Worm (Caenorhabditis elegans) whole organism, L3 larva: ENCODE results near the gene F46B3.9.

ENCODE experiments used
- R02D3.7 ChIP-seq: fragments of 150-350 bp; optimal IDR thresholded peaks from 2 replicates; lab custom pipeline; 2014; ENCODE audit warnings: missing biosample characterization, missing genetic modification characterization
- ZK546.5 ChIP-seq: sonication (generic microtip); optimal IDR thresholded peaks from 2 replicates; lab custom pipeline; 2017; ENCODE audit warnings: missing biosample characterization, missing genetic modification characterization
- aly-2 ChIP-seq: fragments of 150-350 bp; optimal IDR thresholded peaks from 2 replicates; lab custom pipeline; 2014; ENCODE audit warnings: missing biosample characterization, missing genetic modification characterization
- ceh-16 ChIP-seq: sonication (generic microtip); optimal IDR thresholded peaks from 2 replicates; lab custom pipeline; 2017; ENCODE audit warnings: missing biosample characterization, missing genetic modification characterization
- ceh-28 ChIP-seq: fragments of 150-350 bp; optimal IDR thresholded peaks from 2 replicates; lab custom pipeline; 2014; ENCODE audit warnings: missing biosample characterization, missing genetic modification reagents, missing genetic modification characterization
- ceh-82 ChIP-seq: fragments of 150-350 bp; optimal IDR thresholded peaks from 2 replicates; lab custom pipeline; 2014; ENCODE audit warnings: missing biosample characterization, missing genetic modification characterization
- ceh-9 ChIP-seq: sonication (generic microtip); optimal IDR thresholded peaks from 2 replicates; lab custom pipeline; 2018; ENCODE audit warnings: missing biosample characterization, missing genetic modification characterization
- egl-27 ChIP-seq: sonication (generic microtip); optimal IDR thresholded peaks from 4 replicates; lab custom pipeline; 2017; ENCODE audit warnings: missing biosample characterization, missing genetic modification reagents, missing genetic modification characterization
- elt-1 ChIP-seq: fragments of 150-350 bp; optimal IDR thresholded peaks from 2 replicates; lab custom pipeline; 2014; ENCODE audit warnings: missing biosample characterization, missing genetic modification characterization
- eor-1 ChIP-seq, 2 experiments: fragments of 150-350 bp; optimal IDR thresholded peaks; 2 replicates each; lab custom pipeline; 2014 to 2018; ENCODE audit warnings: missing biosample characterization in 2 of 2, missing genetic modification characterization in 2 of 2
- fkh-10 ChIP-seq: sonication (generic microtip); optimal IDR thresholded peaks from 2 replicates; lab custom pipeline; 2017; ENCODE audit warnings: missing biosample characterization, missing genetic modification reagents, missing genetic modification characterization
- fkh-2 ChIP-seq: fragments of 150-350 bp; optimal IDR thresholded peaks from 2 replicates; lab custom pipeline; 2014; ENCODE audit warnings: missing biosample characterization, missing genetic modification reagents, missing genetic modification characterization
- fos-1 ChIP-seq: fragments of 150-350 bp; optimal IDR thresholded peaks from 2 replicates; lab custom pipeline; 2014; ENCODE audit warnings: missing biosample characterization, missing genetic modification characterization
- hmg-11 ChIP-seq: sonication (generic microtip); optimal IDR thresholded peaks from 2 replicates; lab custom pipeline; 2016; ENCODE audit warnings: missing genetic modification characterization, missing compliant biosample characterization
- jun-1 ChIP-seq: fragments of 150-350 bp; optimal IDR thresholded peaks from 2 replicates; lab custom pipeline; 2014; ENCODE audit warnings: missing biosample characterization, missing genetic modification reagents, missing genetic modification characterization
- lin-15B ChIP-seq: fragments of 150-350 bp; optimal IDR thresholded peaks from 2 replicates; lab custom pipeline; 2014; ENCODE audit warnings: missing biosample characterization, missing genetic modification characterization
- mml-1 ChIP-seq: fragments of 150-350 bp; sonication (generic microtip); optimal IDR thresholded peaks from 3 replicates; lab custom pipeline; 2014; ENCODE audit warnings: missing biosample characterization, missing genetic modification characterization
- nfya-1 ChIP-seq: sonication (generic microtip); optimal IDR thresholded peaks from 2 replicates; lab custom pipeline; 2017; ENCODE audit warnings: missing genetic modification characterization, mild to moderate bottlenecking, missing compliant biosample characterization, antibody characterized with exemption, moderate library complexity; ENCODE audit not compliant: insufficient read depth
- nhr-11 ChIP-seq: fragments of 150-350 bp; optimal IDR thresholded peaks from 2 replicates; lab custom pipeline; 2014; ENCODE audit warnings: missing biosample characterization, missing genetic modification characterization
- nhr-23 ChIP-seq: fragments of 150-350 bp; optimal IDR thresholded peaks from 2 replicates; lab custom pipeline; 2014; ENCODE audit warnings: missing biosample characterization, missing genetic modification reagents, missing genetic modification characterization
- nhr-237 ChIP-seq: fragments of 150-350 bp; optimal IDR thresholded peaks from 2 replicates; lab custom pipeline; 2014; ENCODE audit warnings: missing biosample characterization, missing genetic modification characterization
- nhr-25 ChIP-seq: sonication (generic microtip); optimal IDR thresholded peaks from 2 replicates; lab custom pipeline; 2017; ENCODE audit warnings: missing biosample characterization, missing genetic modification characterization
- nhr-43 ChIP-seq: sonication (generic microtip); optimal IDR thresholded peaks from 2 replicates; lab custom pipeline; 2016; ENCODE audit warnings: mild to moderate bottlenecking, missing genetic modification characterization, missing compliant biosample characterization; ENCODE audit not compliant: poor library complexity, severe bottlenecking
- nhr-67 ChIP-seq: fragments of 150-350 bp; optimal IDR thresholded peaks from 2 replicates; lab custom pipeline; 2014; ENCODE audit warnings: missing biosample characterization, missing genetic modification characterization
- nhr-76 ChIP-seq: fragments of 150-350 bp; sonication (generic microtip); optimal IDR thresholded peaks from 5 replicates; lab custom pipeline; 2014; ENCODE audit warnings: missing biosample characterization, missing genetic modification characterization
- nhr-77 ChIP-seq: fragments of 150-350 bp; optimal IDR thresholded peaks from 2 replicates; lab custom pipeline; 2014; ENCODE audit warnings: missing biosample characterization, missing genetic modification characterization
- pha-4 ChIP-seq: fragments of 150-350 bp; optimal IDR thresholded peaks from 2 replicates; lab custom pipeline; 2014; ENCODE audit warnings: missing biosample characterization, missing genetic modification reagents, missing genetic modification characterization
- pqm-1 ChIP-seq: fragments of 150-350 bp; optimal IDR thresholded peaks from 2 replicates; lab custom pipeline; 2017; ENCODE audit warnings: missing biosample characterization, missing genetic modification characterization, inconsistent platforms
- sea-2 ChIP-seq: fragments of 150-350 bp; sonication (generic microtip); optimal IDR thresholded peaks from 4 replicates; lab custom pipeline; 2014; ENCODE audit warnings: missing biosample characterization, missing genetic modification reagents, missing genetic modification characterization
- skn-1 ChIP-seq: fragments of 150-350 bp; optimal IDR thresholded peaks from 2 replicates; lab custom pipeline; 2014; ENCODE audit warnings: missing biosample characterization, missing genetic modification characterization
- tbx-2 ChIP-seq: sonication (generic microtip); optimal IDR thresholded peaks from 2 replicates; lab custom pipeline; 2016; ENCODE audit warnings: mild to moderate bottlenecking, missing genetic modification characterization, missing compliant biosample characterization
- unc-39 ChIP-seq: sonication (generic microtip); optimal IDR thresholded peaks from 4 replicates; lab custom pipeline; 2017; ENCODE audit warnings: missing biosample characterization, missing genetic modification characterization
- unc-62 ChIP-seq: fragments of 150-350 bp; sonication (generic microtip); optimal IDR thresholded peaks from 4 replicates; lab custom pipeline; 2014; ENCODE audit warnings: missing biosample characterization, missing genetic modification reagents, missing genetic modification characterization
- zag-1 ChIP-seq: fragments of 150-350 bp; optimal IDR thresholded peaks from 2 replicates; lab custom pipeline; 2014; ENCODE audit warnings: missing biosample characterization, missing genetic modification characterization
- ztf-11 ChIP-seq: fragments of 150-350 bp; optimal IDR thresholded peaks from 2 replicates; lab custom pipeline; 2014; ENCODE audit warnings: missing biosample characterization, missing genetic modification characterization
- ztf-4 ChIP-seq: fragments of 150-350 bp; optimal IDR thresholded peaks from 2 replicates; lab custom pipeline; 2014; ENCODE audit warnings: missing biosample characterization, missing genetic modification characterization

F46B3.9 gene

ce11 chrV:20636855-20637254 is 10.9 kb upstream of the F46B3.9 start, which contains the start of gene ttr-13:
ttr-13 (minus strand) TSS chrV:20636955.
- TF ChIP-seq elt-1 (tag; lab: Kevin White, UChicago) (no peak), nhr-77 (tag; lab: Kevin White, UChicago) (no peak), ztf-11 (tag; lab: Kevin White, UChicago) (no peak), fos-1 (tag; lab: Kevin White, UChicago) (no peak), ceh-28 (tag; lab: Kevin White, UChicago) (no peak), aly-2 (tag; lab: Kevin White, UChicago) (no peak), unc-62 (GFP tag; lab: Kevin White, UChicago) (no peak), unc-39 (no peak), nhr-237 (tag; lab: Kevin White, UChicago) (no peak), ZK546.5 (tag; lab: Kevin White, UChicago) (no peak)

ce11 chrV:20634330-20634729 is 8.4 kb upstream of the F46B3.9 start, which contains the start of gene F46B3.16:
F46B3.16 (plus strand) TSS chrV:20634630.
- no peak for TF ChIP-seq ztf-4 (tag; lab: Kevin White, UChicago)
- TF ChIP-seq nhr-77 (tag; lab: Kevin White, UChicago): no peak
- TF ChIP-seq ceh-16 (tag; lab: Kevin White, UChicago): no peak
- no peak for TF ChIP-seq nfya-1
- TF ChIP-seq unc-62 (GFP tag; lab: Kevin White, UChicago): no peak
- no peak for TF ChIP-seq tbx-2 (tag; lab: Kevin White, UChicago)
- TF ChIP-seq pha-4 (tag; lab: Kevin White, UChicago): no peak
- TF ChIP-seq lin-15B (tag; lab: Kevin White, UChicago): no peak

ce11 chrV:20633619-20634018 is 7.7 kb upstream of the F46B3.9 start, which contains the start of gene F46B3.15:
F46B3.15 (minus strand) TSS chrV:20633719.
- TF ChIP-seq hmg-11 (tag; lab: Kevin White, UChicago): no peak
- TF ChIP-seq mml-1 (tag; lab: Kevin White, UChicago): no peak
- TF ChIP-seq fkh-2: no peak
- no peak for TF ChIP-seq eor-1 (tag; optimal IDR thresholded peaks at IDR 0.05; lab: Kevin White, UChicago)
- TF ChIP-seq ceh-28 (tag; lab: Kevin White, UChicago): no peak
- TF ChIP-seq jun-1 (tag; lab: Kevin White, UChicago): no peak
- no peak for TF ChIP-seq ztf-11 (tag; lab: Kevin White, UChicago)
- TF ChIP-seq nhr-77 (tag; lab: Kevin White, UChicago): no peak
- no peak for TF ChIP-seq ceh-82 (tag; lab: Kevin White, UChicago)
- no peak for TF ChIP-seq nhr-25 (tag; lab: Kevin White, UChicago)
- TF ChIP-seq pha-4 (tag; lab: Kevin White, UChicago): no peak
- no peak for TF ChIP-seq skn-1 (tag; lab: Kevin White, UChicago)
- TF ChIP-seq fkh-10 (GFP tag; lab: Kevin White, UChicago): no peak
- no peak for TF ChIP-seq nhr-76 (tag; lab: Kevin White, UChicago)
- no peak for TF ChIP-seq egl-27 (tag; lab: Kevin White, UChicago)
- no peak for TF ChIP-seq nhr-43 (tag; lab: Kevin White, UChicago)
- no peak for TF ChIP-seq ceh-9 (tag; lab: Kevin White, UChicago)
- TF ChIP-seq sea-2 (GFP tag; lab: Kevin White, UChicago): no peak
- TF ChIP-seq pqm-1 (tag; lab: Kevin White, UChicago): no peak

ce11 chrV:20631255-20631654 is 5.3 kb upstream of the F46B3.9 start, which contains the start of gene F46B3.14:
F46B3.14 (minus strand) TSS chrV:20631355.
- TF ChIP-seq eor-1 (tag; optimal IDR thresholded peaks at IDR 0.05; lab: Kevin White, UChicago) (no peak), R02D3.7 (tag; lab: Kevin White, UChicago) (no peak), nhr-11 (tag; lab: Kevin White, UChicago) (no peak), nhr-77 (tag; lab: Kevin White, UChicago) (no peak), sea-2 (GFP tag; lab: Kevin White, UChicago) (no peak), nhr-23 (tag; lab: Kevin White, UChicago) (no peak), zag-1 (tag; lab: Kevin White, UChicago) (no peak), fos-1 (tag; lab: Kevin White, UChicago) (no peak), lin-15B (tag; lab: Kevin White, UChicago) (no peak), ZK546.5 (tag; lab: Kevin White, UChicago) (no peak), ceh-9 (tag; lab: Kevin White, UChicago) (no peak), pha-4 (tag; lab: Kevin White, UChicago) (no peak), nhr-67 (tag; lab: Kevin White, UChicago) (no peak), jun-1 (tag; lab: Kevin White, UChicago) (no peak)
- TF ChIP-seq, all 47 proteins: peak for 0
